Worm (Caenorhabditis elegans) whole organism, young adult: ENCODE measurements around the gene wah-1.
"Not testable (repeated sequence)": the region's sequence is repeated elsewhere in the genome, so short reads cannot be mapped to it uniquely, and the experiment has no call there.

Source experiments
- B0019.2 ChIP-seq: fragments of 200-800 bp; sonication (Bioruptor generic); conservative IDR thresholded peaks from 2 replicates; pipeline ENCODE4 v1.3.6; 2022; ENCODE audit warnings: missing genetic modification reagents, missing genetic modification characterization, missing compliant biosample characterization
- D2030.7 ChIP-seq: fragments of 200-800 bp; sonication (Bioruptor generic); IDR thresholded peaks from 2 replicates; pipeline ENCODE4 v1.3.6; 2022; ENCODE audit warnings: missing genetic modification reagents, missing genetic modification characterization, missing compliant biosample characterization
- F33H1.4 ChIP-seq: fragments of 200-800 bp; sonication (Bioruptor generic); IDR thresholded peaks from 2 replicates; pipeline ENCODE4 v1.3.6; 2022; ENCODE audit warnings: missing genetic modification reagents, missing genetic modification characterization, missing compliant biosample characterization
- F37B4.10 ChIP-seq: fragments of 200-800 bp; sonication (Bioruptor generic); IDR thresholded peaks from 2 replicates; pipeline ENCODE4 v1.3.6; 2022; ENCODE audit warnings: missing genetic modification characterization, missing compliant biosample characterization
- F39B2.1 ChIP-seq: fragments of 200-800 bp; sonication (Bioruptor generic); IDR thresholded peaks from 2 replicates; pipeline ENCODE4 v1.3.6; 2022; ENCODE audit warnings: missing genetic modification reagents, missing genetic modification characterization, missing compliant biosample characterization
- K12H6.12 ChIP-seq: fragments of 200-800 bp; sonication (Bioruptor generic); optimal IDR thresholded peaks from 2 replicates; lab custom pipeline; 2018; ENCODE audit warnings: mild to moderate bottlenecking, missing genetic modification characterization, missing compliant biosample characterization
- Y53G8AR.9 ChIP-seq: fragments of 200-800 bp; sonication (Bioruptor generic); conservative IDR thresholded peaks from 2 replicates; pipeline ENCODE4 v1.3.6; 2022; ENCODE audit warnings: missing genetic modification reagents, missing genetic modification characterization, missing compliant biosample characterization
- Y95B8A.8 ChIP-seq: fragments of 200-800 bp; sonication (Bioruptor generic); IDR thresholded peaks from 2 replicates; pipeline ENCODE4 v1.3.6; 2022; ENCODE audit warnings: missing genetic modification reagents, missing genetic modification characterization, missing compliant biosample characterization
- athp-1 ChIP-seq: sonication (generic microtip); optimal IDR thresholded peaks from 2 replicates; lab custom pipeline; 2017; ENCODE audit warnings: mild to moderate bottlenecking, missing genetic modification characterization, missing compliant biosample characterization
- attf-6 ChIP-seq: fragments of 200-800 bp; sonication (Bioruptor generic); IDR thresholded peaks from 2 replicates; pipeline ENCODE4 v1.3.6; 2022; ENCODE audit warnings: missing genetic modification reagents, missing genetic modification characterization, missing compliant biosample characterization
- bed-2 ChIP-seq: fragments of 200-800 bp; sonication (Bioruptor generic); IDR thresholded peaks from 2 replicates; pipeline ENCODE4 v1.3.6; 2022; ENCODE audit warnings: missing genetic modification reagents, missing genetic modification characterization, missing compliant biosample characterization
- ccch-3 ChIP-seq: fragments of 200-800 bp; sonication (Bioruptor generic); optimal IDR thresholded peaks from 2 replicates; lab custom pipeline; 2018; ENCODE audit warnings: mild to moderate bottlenecking, missing genetic modification characterization, missing compliant biosample characterization
- cebp-1 ChIP-seq, 2 experiments: fragments of 200-800 bp in 1 of 2; sonication (Bioruptor generic) in 1 of 2; sonication (generic microtip) in 1 of 2; IDR thresholded peaks in 1 of 2; optimal IDR thresholded peaks in 1 of 2; 2 replicates each; pipeline versions ENCODE4 v1.3.6 to Lab custom; 2017 to 2022; ENCODE audit warnings: missing compliant biosample characterization in 2 of 2, missing genetic modification characterization in 2 of 2, mild to moderate bottlenecking in 1 of 2, missing genetic modification reagents in 1 of 2, moderate library complexity in 1 of 2
- cebp-2 ChIP-seq: fragments of 200-800 bp; sonication (Bioruptor generic); IDR thresholded peaks from 2 replicates; pipeline ENCODE4 v1.3.6; 2022; ENCODE audit warnings: missing genetic modification characterization, missing compliant biosample characterization
- ceh-100 ChIP-seq: fragments of 200-800 bp; sonication (Bioruptor generic); IDR thresholded peaks from 2 replicates; pipeline ENCODE4 v1.3.6; 2022; ENCODE audit warnings: missing genetic modification reagents, missing genetic modification characterization, missing compliant biosample characterization
- ceh-58 ChIP-seq: fragments of 200-800 bp; sonication (Bioruptor generic); IDR thresholded peaks from 2 replicates; pipeline ENCODE4 v1.3.6; 2022; ENCODE audit warnings: missing genetic modification characterization, missing compliant biosample characterization
- ceh-91 ChIP-seq: fragments of 200-800 bp; sonication (Bioruptor generic); IDR thresholded peaks from 2 replicates; pipeline ENCODE4 v1.3.6; 2022; ENCODE audit warnings: missing genetic modification reagents, missing genetic modification characterization, missing compliant biosample characterization
- chd-7 ChIP-seq: sonication (generic microtip); optimal IDR thresholded peaks from 2 replicates; lab custom pipeline; 2016; ENCODE audit warnings: mild to moderate bottlenecking, missing genetic modification characterization, moderate library complexity, missing compliant biosample characterization
- dox-1 ChIP-seq: fragments of 200-800 bp; sonication (Bioruptor generic); IDR thresholded peaks from 2 replicates; pipeline ENCODE4 v1.3.6; 2022; ENCODE audit warnings: missing genetic modification reagents, missing genetic modification characterization, missing compliant biosample characterization
- egrh-3 ChIP-seq: fragments of 200-800 bp; sonication (Bioruptor generic); IDR thresholded peaks from 2 replicates; pipeline ENCODE4 v1.3.6; 2022; ENCODE audit warnings: missing genetic modification reagents, missing genetic modification characterization, missing compliant biosample characterization
- ekl-4 ChIP-seq: fragments of 200-800 bp; sonication (Bioruptor generic); IDR thresholded peaks from 2 replicates; pipeline ENCODE4 v1.3.6; 2022; ENCODE audit warnings: missing genetic modification reagents, missing genetic modification characterization, missing compliant biosample characterization
- lin-26 ChIP-seq: fragments of 200-800 bp; sonication (Bioruptor generic); IDR thresholded peaks from 2 replicates; pipeline ENCODE4 v1.3.6; 2022; ENCODE audit warnings: missing genetic modification reagents, missing genetic modification characterization, missing compliant biosample characterization
- lin-40 ChIP-seq: sonication (generic microtip); optimal IDR thresholded peaks from 2 replicates; lab custom pipeline; 2016; ENCODE audit warnings: missing genetic modification characterization, mild to moderate bottlenecking, missing compliant biosample characterization, missing genotype, missing genetic modification reagents
- madf-6 ChIP-seq: fragments of 200-800 bp; sonication (Bioruptor generic); IDR thresholded peaks from 2 replicates; pipeline ENCODE4 v1.3.6; 2022; ENCODE audit warnings: missing genetic modification reagents, missing genetic modification characterization, missing compliant biosample characterization
- mcd-1 ChIP-seq: fragments of 200-800 bp; sonication (Bioruptor generic); IDR thresholded peaks from 2 replicates; pipeline ENCODE4 v1.3.6; 2022; ENCODE audit warnings: missing genetic modification reagents, missing genetic modification characterization, missing compliant biosample characterization
- mel-28 ChIP-seq: sonication (generic microtip); optimal IDR thresholded peaks from 2 replicates; lab custom pipeline; 2016; ENCODE audit warnings: borderline replicate concordance, mild to moderate bottlenecking, missing genetic modification characterization, missing compliant biosample characterization
- mes-4 ChIP-seq: sonication (generic microtip); optimal IDR thresholded peaks from 2 replicates; lab custom pipeline; 2016; ENCODE audit warnings: missing genotype, missing genetic modification characterization, missing compliant biosample characterization
- mxl-1 ChIP-seq: sonication (generic microtip); optimal IDR thresholded peaks from 2 replicates; lab custom pipeline; 2016; ENCODE audit warnings: missing genetic modification characterization, missing compliant biosample characterization
- nfyb-1 ChIP-seq: fragments of 200-800 bp; sonication (Bioruptor generic); IDR thresholded peaks from 2 replicates; pipeline ENCODE4 v1.3.6; 2022; ENCODE audit warnings: missing genetic modification reagents, missing genetic modification characterization, missing compliant biosample characterization
- nhr-120 ChIP-seq: fragments of 200-800 bp; sonication (Bioruptor generic); IDR thresholded peaks from 2 replicates; pipeline ENCODE4 v1.3.6; 2022; ENCODE audit warnings: missing genetic modification characterization, missing compliant biosample characterization
- nhr-90 ChIP-seq: sonication (generic microtip); optimal IDR thresholded peaks from 2 replicates; lab custom pipeline; 2016; ENCODE audit warnings: missing genotype, mild to moderate bottlenecking, missing genetic modification characterization, missing compliant biosample characterization
- pbrm-1 ChIP-seq: fragments of 200-800 bp; sonication (Bioruptor generic); IDR thresholded peaks from 2 replicates; pipeline ENCODE4 v1.3.6; 2022; ENCODE audit warnings: missing genetic modification reagents, missing genetic modification characterization, missing compliant biosample characterization
- rcor-1 ChIP-seq: fragments of 200-800 bp; sonication (Bioruptor generic); IDR thresholded peaks from 2 replicates; pipeline ENCODE4 v1.3.6; 2022; ENCODE audit warnings: missing genetic modification reagents, missing genetic modification characterization, missing compliant biosample characterization
- repo-1 ChIP-seq: sonication (generic microtip); optimal IDR thresholded peaks from 2 replicates; lab custom pipeline; 2017; ENCODE audit warnings: mild to moderate bottlenecking, missing genetic modification characterization, missing compliant biosample characterization
- sdz-38 ChIP-seq: sonication (generic microtip); optimal IDR thresholded peaks from 2 replicates; lab custom pipeline; 2016; ENCODE audit warnings: missing genotype, missing genetic modification characterization, missing compliant biosample characterization
- snpc-1.1 ChIP-seq: sonication (generic microtip); optimal IDR thresholded peaks from 2 replicates; lab custom pipeline; 2017; ENCODE audit warnings: missing genetic modification characterization, mild to moderate bottlenecking, missing compliant biosample characterization, antibody characterized with exemption, moderate library complexity, missing genotype, missing genetic modification reagents; ENCODE audit not compliant: insufficient read depth
- snpc-4 ChIP-seq, 5 experiments: fragments of 150-350 bp in 1 of 5; sonication (generic microtip) in 4 of 5; optimal IDR thresholded peaks; 2 replicates each; lab custom pipeline; 2014 to 2018; ENCODE audit warnings: missing genetic modification characterization in 5 of 5, missing biosample characterization in 3 of 5, antibody characterized with exemption in 2 of 5, mild to moderate bottlenecking in 2 of 5, missing compliant biosample characterization in 2 of 5, missing genotype in 2 of 5, moderate library complexity in 2 of 5, missing genetic modification reagents in 1 of 5
- tbp1 ChIP-seq: fragments of 200-800 bp; sonication (Bioruptor generic); optimal IDR thresholded peaks from 2 replicates; lab custom pipeline; 2018; ENCODE audit warnings: mild to moderate bottlenecking, missing genetic modification characterization, missing compliant biosample characterization
- zfh-2 ChIP-seq: fragments of 200-800 bp; sonication (Bioruptor generic); conservative IDR thresholded peaks from 2 replicates; pipeline ENCODE4 v1.3.6; 2022; ENCODE audit warnings: missing genetic modification reagents, missing genetic modification characterization, missing compliant biosample characterization
- ztf-28 ChIP-seq: fragments of 200-800 bp; sonication (Bioruptor generic); IDR thresholded peaks from 2 replicates; pipeline ENCODE4 v1.3.6; 2022; ENCODE audit warnings: missing genetic modification reagents, missing genetic modification characterization, missing compliant biosample characterization

Gene wah-1

DNA sequence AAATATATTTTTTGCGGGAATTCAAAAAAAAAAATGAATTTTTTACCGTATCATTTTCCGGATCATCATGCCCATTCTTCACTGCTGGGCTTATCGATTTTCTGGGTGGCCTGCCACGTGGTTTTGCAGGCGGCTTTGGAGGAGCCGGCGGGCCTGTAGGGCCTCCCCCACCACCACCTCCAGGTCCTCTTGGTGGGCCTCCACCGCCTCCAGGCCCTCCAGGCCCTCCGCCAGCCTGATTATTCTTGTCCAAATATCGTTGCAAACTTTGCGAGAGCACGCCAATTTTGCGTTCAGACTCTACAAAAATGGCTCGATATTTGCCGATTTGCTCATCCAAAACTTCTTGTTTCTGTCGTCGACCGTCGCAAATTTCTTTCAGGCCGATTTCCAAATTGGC lies 38.9 kb upstream of the wah-1 start:
- TF ChIP-seq egrh-3: peak; percentile 79; the same call in 1 of the 2 replicates
- TF ChIP-seq nfyb-1: 0 out of 2 replicates have a peak, but pooled peaks have one; percentile 21
- TF ChIP-seq athp-1 (tag; lab: Kevin White, UChicago): no peak
- TF ChIP-seq zfh-2 (GFP tag; lab: Robert Waterston, UW): peak; percentile 84
- TF ChIP-seq cebp-2 (GFP tag; lab: Robert Waterston, UW): 0 out of 2 replicates have a peak, but pooled peaks have one; percentile 60
- 0 out of 2 replicates have a peak, but pooled peaks have one; percentile 54 for TF ChIP-seq F37B4.10 (GFP tag; lab: Robert Waterston, UW)

DNA sequence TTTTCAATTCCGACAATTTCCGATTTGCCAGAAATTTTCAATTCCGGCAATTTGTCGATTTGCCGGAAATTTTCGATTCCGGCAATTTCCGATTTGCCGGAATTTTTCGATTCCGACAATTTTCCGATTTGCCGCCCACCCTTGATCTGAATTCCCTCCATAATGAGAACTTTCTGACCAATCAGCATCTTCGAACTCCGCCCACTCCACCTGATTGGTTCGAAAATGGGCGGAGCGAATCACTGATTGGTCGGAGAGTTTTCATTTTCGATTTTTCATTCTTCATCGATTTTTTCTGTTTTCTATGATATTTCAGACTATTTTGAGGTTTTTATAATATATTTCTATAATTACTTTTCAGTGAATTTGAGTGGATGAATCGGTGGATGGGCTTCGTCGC lies 35.8 kb upstream of the wah-1 start:
- TF ChIP-seq mes-4 (tag; lab: Kevin White, UChicago) (no peak), lin-40 (tag; lab: Kevin White, UChicago) (no peak), attf-6 (GFP tag; lab: Robert Waterston, UW) (no peak), nhr-90 (no peak), mel-28 (tag; lab: Kevin White, UChicago) (no peak), sdz-38 (tag; lab: Kevin White, UChicago) (no peak), ccch-3 (GFP tag; lab: Kevin White, UChicago) (no peak)

ce11 chrIII:11960080-11960479 lies 29.9 kb upstream of the wah-1 start, which contains the start of gene top-3:
Gene top-3 (minus strand): TSS chrIII:11960180.
- TF ChIP-seq tbp1 (GFP tag; lab: Kevin White, UChicago): no peak
- no peak for TF ChIP-seq F33H1.4 (GFP tag; lab: Robert Waterston, UW)
- no peak for TF ChIP-seq mxl-1
- no peak for TF ChIP-seq K12H6.12
- TF ChIP-seq ceh-58 (GFP tag; lab: Robert Waterston, UW): no peak
- no peak for TF ChIP-seq nhr-120
- no peak for TF ChIP-seq repo-1
- no peak for TF ChIP-seq snpc-1.1 (tag; lab: Kevin White, UChicago)
- TF ChIP-seq chd-7: no peak
- TF ChIP-seq mes-4 (tag; lab: Kevin White, UChicago): no peak
- no peak for TF ChIP-seq D2030.7 (GFP tag; lab: Robert Waterston, UW)

DNA sequence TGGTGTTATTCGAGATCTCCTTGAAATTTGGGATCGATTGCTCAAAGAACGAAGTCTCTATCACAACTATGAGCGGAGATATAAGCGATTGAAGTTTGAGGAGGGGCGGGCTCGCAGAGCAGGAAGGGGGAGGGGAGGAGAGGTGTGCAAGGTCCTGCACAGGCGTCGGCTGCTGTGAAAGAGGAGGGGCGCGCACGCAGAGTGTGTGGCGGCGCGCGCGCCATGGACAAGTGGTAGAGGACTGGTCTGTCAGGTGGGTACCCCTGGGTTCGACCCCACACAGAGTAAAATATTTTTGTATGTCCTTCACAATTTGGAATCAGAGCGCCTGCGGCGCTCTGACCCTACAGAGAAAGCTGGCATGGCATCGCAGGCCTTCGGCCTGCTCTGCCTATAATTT lies 22.9 kb upstream of the wah-1 start:
- TF ChIP-seq egrh-3 (peak; percentile 99), D2030.7 (GFP tag; lab: Robert Waterston, UW) (peak; percentile 91), B0019.2 (GFP tag; lab: Robert Waterston, UW) (peak; percentile 75), dox-1 (GFP tag; lab: Robert Waterston, UW) (peak; percentile 75), Y53G8AR.9 (GFP tag; lab: Robert Waterston, UW) (0 out of 2 replicates have a peak, but pooled peaks have one; percentile 37), bed-2 (0 out of 2 replicates have a peak, but pooled peaks have one; percentile 42), F33H1.4 (GFP tag; lab: Robert Waterston, UW) (peak; percentile 62), nfyb-1 (peak; percentile 85), ceh-91 (peak; percentile 51), Y95B8A.8 (GFP tag; lab: Robert Waterston, UW) (peak; percentile 54; the same call in 1 of the 2 replicates), ztf-28 (GFP tag; lab: Robert Waterston, UW) (0 out of 2 replicates have a peak, but pooled peaks have one; percentile 21), cebp-1 (GFP tag; IDR thresholded peaks at IDR 0.05; lab: Robert Waterston, UW) (0 out of 2 replicates have a peak, but pooled peaks have one; percentile 23), mcd-1 (GFP tag; lab: Robert Waterston, UW) (peak; percentile 79), rcor-1 (GFP tag; lab: Robert Waterston, UW) (peak; percentile 68), ceh-100 (GFP tag; lab: Robert Waterston, UW) (0 out of 2 replicates have a peak, but pooled peaks have one; percentile 47), F39B2.1 (GFP tag; lab: Robert Waterston, UW) (peak; percentile 5; the same call in 1 of the 2 replicates), snpc-4 (tag; optimal IDR thresholded peaks at IDR 0.05; lab: Kevin White, UChicago) (peak in 2 of 4 experiments; percentile 17 to 60), tbp1 (GFP tag; lab: Kevin White, UChicago) (peak; percentile 37), pbrm-1 (GFP tag; lab: Robert Waterston, UW) (peak; percentile 91), madf-6 (peak; percentile 81), ekl-4 (GFP tag; lab: Robert Waterston, UW) (peak; percentile 67; the same call in 1 of the 2 replicates), lin-26 (GFP tag; lab: Robert Waterston, UW) (peak; percentile 100)
- TF ChIP-seq cebp-1 (tag; optimal IDR thresholded peaks at IDR 0.05; lab: Kevin White, UChicago); snpc-4 (GFP tag; optimal IDR thresholded peaks at IDR 0.05; lab: Kevin White, UChicago): not testable (repeated sequence)
